Fruit fly (Drosophila melanogaster) whole organism, adult: Measurements from ENCODE around the gene CG7156.

Experiments used
- CG5204 ChIP-seq: fragments of 200-800 bp; sonication (Bioruptor generic); optimal IDR thresholded peaks from 2 replicates; lab custom pipeline; 2016; ENCODE audit warnings: missing biosample characterization, missing genetic modification characterization
- Clk ChIP-seq: fragments of 200-800 bp; sonication (Bioruptor generic); optimal IDR thresholded peaks from 2 replicates; lab custom pipeline; 2017; ENCODE audit warnings: missing biosample characterization, missing genetic modification characterization
- Hr96 ChIP-seq: fragments of 200-800 bp; sonication (Bioruptor generic); optimal IDR thresholded peaks from 2 replicates; lab custom pipeline; 2016; ENCODE audit warnings: missing biosample characterization, missing genetic modification characterization
- bab1 ChIP-seq: fragments of 200-800 bp; sonication (Bioruptor generic); optimal IDR thresholded peaks from 3 replicates; lab custom pipeline; 2019; ENCODE audit warnings: missing biosample characterization, mild to moderate bottlenecking, missing genetic modification characterization, moderate library complexity
- cic ChIP-seq: fragments of 200-800 bp; sonication (Bioruptor generic); optimal IDR thresholded peaks from 2 replicates; lab custom pipeline; 2017; ENCODE audit warnings: missing biosample characterization, mild to moderate bottlenecking, missing genetic modification characterization, moderate library complexity
- cnc ChIP-seq, 2 experiments: fragments of >200 bp; optimal IDR thresholded peaks; 2 replicates each; lab custom pipeline; 2017
- kay ChIP-seq: fragments of 200-800 bp; sonication (Bioruptor generic); peaks from one replicate; lab custom pipeline; 2016; ENCODE audit warnings: missing biosample characterization, missing genetic modification characterization, borderline replicate concordance
- toe ChIP-seq: fragments of 200-800 bp; sonication (Bioruptor generic); optimal IDR thresholded peaks from 2 replicates; lab custom pipeline; 2016; ENCODE audit warnings: missing biosample characterization, missing genetic modification characterization

- TF ChIP-seq bab1 (no peak), kay (GFP tag; lab: Kevin White, UChicago) (no peak), Clk (GFP tag; lab: Kevin White, UChicago) (no peak), cnc (optimal IDR thresholded peaks at IDR 0.05; lab: Kevin White, UChicago) (peak in 1 of 2 experiments; percentile 35), CG5204 (GFP tag; lab: Kevin White, UChicago) (no peak), toe (GFP tag; lab: Kevin White, UChicago) (no peak), cic (GFP tag; lab: Kevin White, UChicago) (no peak), Hr96 (no peak)
Measured at dm6 chr3R:18243000-18243399, 1.0 kb upstream of the CG7156 start.
